Worm (Caenorhabditis elegans) whole organism, L2 larva: ENCODE data around the gene srw-85.

Source experiments
- C34F6.9 ChIP-seq: fragments of 150-350 bp; optimal IDR thresholded peaks from 2 replicates; lab custom pipeline; 2014; ENCODE audit warnings: missing biosample characterization, missing genetic modification characterization
- R02D3.7 ChIP-seq: fragments of 150-350 bp; optimal IDR thresholded peaks from 2 replicates; lab custom pipeline; 2014; ENCODE audit warnings: missing biosample characterization, missing genetic modification characterization
- ZK546.5 ChIP-seq: sonication (generic microtip); optimal IDR thresholded peaks from 2 replicates; lab custom pipeline; 2017; ENCODE audit warnings: missing biosample characterization, missing genetic modification characterization
- aly-2 ChIP-seq: fragments of 150-350 bp; optimal IDR thresholded peaks from 2 replicates; lab custom pipeline; 2014; ENCODE audit warnings: missing biosample characterization, missing genetic modification characterization
- ama-1 ChIP-seq: fragments of 150-350 bp; optimal IDR thresholded peaks from 2 replicates; lab custom pipeline; 2018; ENCODE audit warnings: inconsistent platforms
- blmp-1 ChIP-seq: sonication (generic microtip); optimal IDR thresholded peaks from 2 replicates; lab custom pipeline; 2017; ENCODE audit warnings: missing genetic modification characterization, mild to moderate bottlenecking, missing compliant biosample characterization, antibody characterized with exemption, moderate library complexity; ENCODE audit not compliant: insufficient read depth
- ceh-16 ChIP-seq: fragments of 150-350 bp; optimal IDR thresholded peaks from 2 replicates; lab custom pipeline; 2014; ENCODE audit warnings: missing biosample characterization, missing genetic modification characterization
- crh-2 ChIP-seq: sonication (generic microtip); optimal IDR thresholded peaks from 2 replicates; lab custom pipeline; 2017; ENCODE audit warnings: missing biosample characterization, missing genetic modification characterization
- dmd-4 ChIP-seq: sonication (generic microtip); optimal IDR thresholded peaks from 2 replicates; lab custom pipeline; 2017; ENCODE audit warnings: missing biosample characterization, missing genetic modification characterization
- fos-1 ChIP-seq: fragments of 150-350 bp; optimal IDR thresholded peaks from 2 replicates; lab custom pipeline; 2014; ENCODE audit warnings: missing biosample characterization, missing genetic modification characterization
- gmeb-1 ChIP-seq: fragments of 150-350 bp; optimal IDR thresholded peaks from 2 replicates; lab custom pipeline; 2014; ENCODE audit warnings: missing biosample characterization, missing genetic modification characterization
- lin-11 ChIP-seq: fragments of 150-350 bp; sonication (generic microtip); optimal IDR thresholded peaks from 2 replicates; lab custom pipeline; 2014; ENCODE audit warnings: missing biosample characterization, missing genetic modification characterization, inconsistent platforms, mixed read lengths
- lin-13 ChIP-seq: fragments of 150-350 bp; optimal IDR thresholded peaks from 2 replicates; lab custom pipeline; 2014; ENCODE audit warnings: missing biosample characterization, missing genetic modification reagents, missing genetic modification characterization
- mab-5 ChIP-seq: fragments of 150-350 bp; optimal IDR thresholded peaks from 2 replicates; lab custom pipeline; 2014; ENCODE audit warnings: missing biosample characterization, missing genetic modification characterization
- mdl-1 ChIP-seq, 2 experiments: fragments of 150-350 bp in 1 of 2; sonication (generic microtip) in 1 of 2; optimal IDR thresholded peaks; 2 replicates each; lab custom pipeline; 2017; ENCODE audit warnings: missing biosample characterization in 2 of 2, missing genetic modification characterization in 2 of 2
- nhr-10 ChIP-seq: sonication (generic microtip); optimal IDR thresholded peaks from 2 replicates; lab custom pipeline; 2017; ENCODE audit warnings: missing biosample characterization, missing genetic modification characterization
- nhr-12 ChIP-seq: fragments of 150-350 bp; optimal IDR thresholded peaks from 2 replicates; lab custom pipeline; 2014; ENCODE audit warnings: missing biosample characterization, missing genetic modification characterization
- nhr-129 ChIP-seq: fragments of 150-350 bp; optimal IDR thresholded peaks from 2 replicates; lab custom pipeline; 2014; ENCODE audit warnings: missing biosample characterization, missing genetic modification characterization
- nhr-23 ChIP-seq: fragments of 150-350 bp; optimal IDR thresholded peaks from 2 replicates; lab custom pipeline; 2014; ENCODE audit warnings: missing biosample characterization, missing genetic modification reagents, missing genetic modification characterization
- nhr-6 ChIP-seq: fragments of 150-350 bp; optimal IDR thresholded peaks from 2 replicates; lab custom pipeline; 2014; ENCODE audit warnings: missing biosample characterization, missing genetic modification characterization
- sma-9 ChIP-seq, 2 experiments: fragments of 150-350 bp in 1 of 2; sonication (generic microtip) in 1 of 2; optimal IDR thresholded peaks; 2 replicates each; lab custom pipeline; 2014 to 2016; ENCODE audit warnings: missing genetic modification characterization in 2 of 2, mild to moderate bottlenecking in 1 of 2, missing biosample characterization in 1 of 2, missing compliant biosample characterization in 1 of 2, missing genetic modification reagents in 1 of 2, moderate library complexity in 1 of 2
- unc-39 ChIP-seq: fragments of 150-350 bp; optimal IDR thresholded peaks from 2 replicates; lab custom pipeline; 2014; ENCODE audit warnings: missing biosample characterization, missing genetic modification characterization
- unc-55 ChIP-seq: fragments of 150-350 bp; sonication (generic microtip); optimal IDR thresholded peaks from 3 replicates; lab custom pipeline; 2014; ENCODE audit warnings: missing biosample characterization, missing genetic modification reagents, missing genetic modification characterization
- unc-62 ChIP-seq: fragments of 150-350 bp; optimal IDR thresholded peaks from 2 replicates; lab custom pipeline; 2014; ENCODE audit warnings: missing biosample characterization, missing genetic modification reagents, missing genetic modification characterization
- zag-1 ChIP-seq: fragments of 150-350 bp; optimal IDR thresholded peaks from 2 replicates; lab custom pipeline; 2014; ENCODE audit warnings: missing biosample characterization, missing genetic modification characterization
- ztf-1 ChIP-seq: fragments of 200-800 bp; sonication (Bioruptor generic); conservative IDR thresholded peaks from 2 replicates; pipeline ENCODE4 v1.3.6; 2022; ENCODE audit warnings: missing genetic modification characterization, missing compliant biosample characterization

Gene srw-85

ce11 chrV:19467574-19467973 lies 36.6 kb upstream of the srw-85 start, which contains the start of gene Y43F8B.23:
Y43F8B.23 (minus strand) TSS chrV:19467648.
- TF ChIP-seq fos-1 (tag; lab: Kevin White, UChicago) = peak; percentile 92
- no peak for TF ChIP-seq unc-39
- TF ChIP-seq crh-2 (tag; lab: Kevin White, UChicago) = peak; percentile 14
- TF ChIP-seq gmeb-1 = peak; percentile 2

ce11 chrV:19462612-19463011 lies 31.7 kb upstream of the srw-85 start, which contains the start of gene Y43F8B.25:
Y43F8B.25 (plus strand) TSS chrV:19462912.
- no peak for TF ChIP-seq nhr-12 (tag; lab: Kevin White, UChicago)
- TF ChIP-seq zag-1 (tag; lab: Kevin White, UChicago) = no peak
- TF ChIP-seq dmd-4 (tag; lab: Kevin White, UChicago) = no peak
- TF ChIP-seq unc-55 (GFP tag; lab: Kevin White, UChicago) = no peak
- no peak for TF ChIP-seq nhr-6 (tag; lab: Kevin White, UChicago)
- no peak for TF ChIP-seq blmp-1 (tag; lab: Kevin White, UChicago)
- TF ChIP-seq nhr-129 (tag; lab: Kevin White, UChicago) = no peak
- TF ChIP-seq mab-5 (tag; lab: Kevin White, UChicago) = no peak
- TF ChIP-seq C34F6.9 = no peak

- no peak for TF ChIP-seq lin-13
- TF ChIP-seq ztf-1 (GFP tag; lab: Robert Waterston, UW) = no peak
- TF ChIP-seq ceh-16 (tag; lab: Kevin White, UChicago) = no peak
These were observed 31.1 kb upstream of the srw-85 start, which contains the start of gene Y43F8B.15 for ce11 chrV:19462020-19462419. Y43F8B.15 (minus strand) TSS chrV:19462120.

DNA sequence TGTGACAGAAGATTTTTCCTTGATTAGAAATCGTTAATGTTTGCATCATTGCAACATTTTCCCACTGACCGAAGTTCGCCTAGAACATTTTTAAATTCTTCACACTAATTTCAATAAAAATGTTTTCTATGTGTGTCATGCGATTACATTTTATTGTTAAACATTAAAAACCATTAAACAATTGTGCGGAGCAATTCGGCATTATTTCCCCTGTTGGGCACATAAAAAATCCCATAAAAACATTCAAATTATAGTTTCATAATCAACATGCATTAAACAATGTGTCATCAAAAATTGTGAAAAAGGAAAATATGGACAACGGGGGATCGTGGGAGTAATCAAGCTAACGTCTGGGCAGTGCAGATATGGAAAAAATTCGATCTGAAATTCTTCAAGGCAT lies 28.6 kb upstream of the srw-85 start:
- peak; percentile 18 for TF ChIP-seq fos-1 (tag; lab: Kevin White, UChicago)

- TF ChIP-seq nhr-12 (tag; lab: Kevin White, UChicago) (no peak), fos-1 (tag; lab: Kevin White, UChicago) (peak; percentile 21), zag-1 (tag; lab: Kevin White, UChicago) (no peak)
These were observed 26.2 kb upstream of the srw-85 start, which contains the start of gene Y43F8B.24 for ce11 chrV:19457120-19457519. Y43F8B.24 (plus strand) TSS chrV:19457420.

- TF ChIP-seq ceh-16 (tag; lab: Kevin White, UChicago) (no peak), lin-11 (tag; lab: Kevin White, UChicago) (no peak), lin-13 (no peak), unc-62 (GFP tag; lab: Kevin White, UChicago) (no peak)
- TF ChIP-seq, all 48 proteins: peak for 0
These were observed 24.7 kb upstream of the srw-85 start, which contains the start of the genes Y43F8B.13 and Y43F8B.14 for ce11 chrV:19455650-19456049. Y43F8B.13 (plus strand) TSS chrV:19455950. Y43F8B.14 (minus strand) TSS chrV:19455971.

ce11 chrV:19449544-19449943 lies 18.6 kb upstream of the srw-85 start, which contains the start of gene M04C3.5:
M04C3.5 (plus strand) TSS chrV:19449733.
- no peak for TF ChIP-seq R02D3.7 (tag; lab: Kevin White, UChicago)
- TF ChIP-seq fos-1 (tag; lab: Kevin White, UChicago) = peak; percentile 33

DNA sequence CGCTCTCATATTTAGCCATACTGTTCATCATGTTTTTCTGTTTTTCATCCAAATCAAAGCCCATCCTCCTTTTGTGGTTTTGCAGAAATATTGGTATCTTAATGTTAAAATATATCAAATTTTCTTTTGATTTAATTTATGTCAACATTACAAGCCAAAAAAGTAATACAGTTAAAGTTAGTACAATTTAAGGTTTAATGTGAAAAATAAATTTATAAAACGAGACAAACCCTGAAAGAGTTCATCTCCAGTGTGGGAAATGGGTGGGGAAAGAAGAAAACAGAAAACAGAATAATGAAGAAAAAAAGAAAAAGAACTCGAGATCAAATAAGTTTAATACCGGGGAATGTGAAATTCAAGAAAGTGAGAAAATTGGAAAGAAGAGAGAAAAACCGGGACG lies 17.9 kb upstream of the srw-85 start, which contains the start of gene M04C3.2:
TSS of gene M04C3.2 (minus strand) at position 101 of the 400 bp plus-strand sequence.
- no peak for TF ChIP-seq nhr-10 (tag; lab: Kevin White, UChicago)
- TF ChIP-seq unc-55 (GFP tag; lab: Kevin White, UChicago) = no peak
- no peak for TF ChIP-seq ZK546.5 (tag; lab: Kevin White, UChicago)
- no peak for TF ChIP-seq sma-9 (GFP tag; optimal IDR thresholded peaks at IDR 0.05; lab: Kevin White, UChicago)
- TF ChIP-seq sma-9 (tag; optimal IDR thresholded peaks at IDR 0.05; lab: Kevin White, UChicago) = no peak
- TF ChIP-seq nhr-23 (tag; lab: Kevin White, UChicago) = no peak
- no peak for TF ChIP-seq aly-2
- no peak for TF ChIP-seq mdl-1 (tag; optimal IDR thresholded peaks at IDR 0.05; lab: Kevin White, UChicago)
- TF ChIP-seq ztf-1 (GFP tag; lab: Robert Waterston, UW) = no peak
- TF ChIP-seq ama-1 = no peak
